Fruit fly (Drosophila melanogaster) whole organism, embryonic: ENCODE results near the gene alphaTub67C.

Experiments used
- BtbVII ChIP-seq: fragments of 200-800 bp; sonication (Bioruptor generic); optimal IDR thresholded peaks from 3 replicates; lab custom pipeline; 2017; ENCODE audit warnings: missing biosample characterization, mild to moderate bottlenecking, missing genetic modification characterization
- CG10321 ChIP-seq: fragments of 200-800 bp; sonication (Bioruptor generic); IDR thresholded peaks from 2 replicates; pipeline ENCODE4 v1.3.6; 2022; ENCODE audit warnings: missing biosample characterization, missing genetic modification characterization
- CG10654 ChIP-seq: fragments of 200-800 bp; sonication (Bioruptor generic); optimal IDR thresholded peaks from 2 replicates; lab custom pipeline; 2016; ENCODE audit warnings: missing biosample characterization, missing genetic modification characterization
- CG11247 ChIP-seq: fragments of 200-800 bp; sonication (Bioruptor generic); IDR thresholded peaks from 2 replicates; pipeline ENCODE4 v1.3.6; 2022; ENCODE audit warnings: missing biosample characterization, missing genetic modification characterization
- CG12236 ChIP-seq: fragments of 200-800 bp; sonication (Bioruptor generic); optimal IDR thresholded peaks from 2 replicates; lab custom pipeline; 2016; ENCODE audit warnings: missing biosample characterization, missing genetic modification characterization
- CG13624 ChIP-seq: fragments of 200-800 bp; sonication (Bioruptor generic); optimal IDR thresholded peaks from 2 replicates; lab custom pipeline; 2016; ENCODE audit warnings: missing biosample characterization, missing genetic modification characterization
- CG14667 ChIP-seq: fragments of 200-800 bp; sonication (Bioruptor generic); IDR thresholded peaks from 2 replicates; pipeline ENCODE4 v1.3.6; 2022; ENCODE audit warnings: missing biosample characterization, missing genetic modification characterization
- CG15479 ChIP-seq: fragments of 200-800 bp; sonication (Bioruptor generic); optimal IDR thresholded peaks from 3 replicates; lab custom pipeline; 2019; ENCODE audit warnings: missing biosample characterization, mild to moderate bottlenecking, missing genetic modification characterization, moderate library complexity
- CG17186 ChIP-seq: fragments of 200-800 bp; sonication (Bioruptor generic); optimal IDR thresholded peaks from 3 replicates; lab custom pipeline; 2017; ENCODE audit warnings: missing biosample characterization, missing genetic modification reagents, missing genetic modification characterization
- CG17802 ChIP-seq: fragments of 200-800 bp; sonication (Bioruptor generic); optimal IDR thresholded peaks from 2 replicates; lab custom pipeline; 2018; ENCODE audit warnings: missing biosample characterization, mild to moderate bottlenecking, missing genetic modification characterization, moderate library complexity
- CG3995 ChIP-seq: fragments of 200-800 bp; sonication (Bioruptor generic); optimal IDR thresholded peaks from 3 replicates; lab custom pipeline; 2016; ENCODE audit warnings: missing biosample characterization, missing genetic modification characterization
- CG4617 ChIP-seq: fragments of 200-800 bp; sonication (Bioruptor generic); optimal IDR thresholded peaks from 3 replicates; lab custom pipeline; 2016; ENCODE audit warnings: missing biosample characterization, missing genetic modification characterization, borderline replicate concordance
- CG4854 ChIP-seq: fragments of 200-800 bp; sonication (Bioruptor generic); optimal IDR thresholded peaks from 2 replicates; lab custom pipeline; 2016; ENCODE audit warnings: missing biosample characterization, missing genetic modification characterization, inconsistent platforms
- CG6654 ChIP-seq: fragments of 200-800 bp; sonication (Bioruptor generic); optimal IDR thresholded peaks from 2 replicates; lab custom pipeline; 2017; ENCODE audit warnings: missing biosample characterization, mild to moderate bottlenecking, missing genetic modification characterization
- CG6813 ChIP-seq: fragments of 200-800 bp; sonication (Bioruptor generic); optimal IDR thresholded peaks from 2 replicates; lab custom pipeline; 2017; ENCODE audit warnings: missing biosample characterization, missing genetic modification characterization, mild to moderate bottlenecking, moderate library complexity, missing genetic modification reagents
- CG7372 ChIP-seq: fragments of 200-800 bp; sonication (Bioruptor generic); IDR thresholded peaks from 2 replicates; pipeline ENCODE4 v1.3.6; 2022; ENCODE audit warnings: missing biosample characterization, missing genetic modification characterization
- CG8089 ChIP-seq: fragments of 200-800 bp; sonication (Bioruptor generic); optimal IDR thresholded peaks from 3 replicates; lab custom pipeline; 2016; ENCODE audit warnings: missing biosample characterization, missing genetic modification characterization
- CG8290 ChIP-seq, 3 experiments: fragments of 200-800 bp; sonication (Bioruptor generic); optimal IDR thresholded peaks; 2 replicates each; lab custom pipeline; 2016 to 2019; ENCODE audit warnings: missing biosample characterization in 3 of 3, missing genetic modification characterization in 3 of 3, mild to moderate bottlenecking in 2 of 3, moderate library complexity in 1 of 3
- CG8359 ChIP-seq: fragments of 200-800 bp; sonication (Bioruptor generic); optimal IDR thresholded peaks from 2 replicates; lab custom pipeline; 2017; ENCODE audit warnings: missing biosample characterization, mild to moderate bottlenecking, missing genetic modification characterization, borderline replicate concordance
- CkIIα-i1 ChIP-seq: fragments of 200-800 bp; sonication (Bioruptor generic); IDR thresholded peaks from 2 replicates; pipeline ENCODE4 v1.3.6; 2022; ENCODE audit warnings: missing biosample characterization, missing genetic modification characterization
- ERR ChIP-seq: fragments of 200-800 bp; sonication (Bioruptor generic); optimal IDR thresholded peaks from 2 replicates; lab custom pipeline; 2016; ENCODE audit warnings: missing biosample characterization, missing genetic modification characterization
- Eip74EF ChIP-seq, 2 experiments: fragments of 200-800 bp in 1 of 2; fragments of >200 bp in 1 of 2; sonication (Bioruptor generic) in 1 of 2; optimal IDR thresholded peaks; 2 replicates each; lab custom pipeline; 2017 to 2019; ENCODE audit warnings: missing biosample characterization in 2 of 2, missing genetic modification characterization in 2 of 2, mild to moderate bottlenecking in 1 of 2, moderate library complexity in 1 of 2
- Gug ChIP-seq: fragments of 200-800 bp; sonication (Bioruptor generic); IDR thresholded peaks from 4 replicates; pipeline ENCODE4 v1.3.6; 2022; ENCODE audit warnings: missing biosample characterization, missing genetic modification characterization
- HLH3B ChIP-seq: fragments of 200-800 bp; sonication (Bioruptor generic); IDR thresholded peaks from 2 replicates; pipeline ENCODE4 v1.3.6; 2022; ENCODE audit warnings: missing biosample characterization, missing genetic modification characterization
- Hr3 ChIP-seq: fragments of 200-800 bp; sonication (Bioruptor generic); optimal IDR thresholded peaks from 3 replicates; lab custom pipeline; 2016; ENCODE audit warnings: missing biosample characterization, missing genetic modification characterization
- Nf-YB ChIP-seq: fragments of 200-800 bp; sonication (Bioruptor generic); optimal IDR thresholded peaks from 3 replicates; lab custom pipeline; 2019; ENCODE audit warnings: missing biosample characterization, mild to moderate bottlenecking, missing genetic modification characterization, moderate library complexity
- Pdp1 ChIP-seq, 2 experiments: fragments of 200-800 bp; sonication (Bioruptor generic); optimal IDR thresholded peaks; 3 replicates each; lab custom pipeline; 2016; ENCODE audit warnings: missing biosample characterization in 2 of 2, missing genetic modification characterization in 2 of 2, mild to moderate bottlenecking in 1 of 2, moderate library complexity in 1 of 2
- Rx ChIP-seq: fragments of 200-800 bp; sonication (Bioruptor generic); IDR thresholded peaks from 2 replicates; pipeline ENCODE4 v1.3.6; 2022; ENCODE audit warnings: missing biosample characterization, missing genetic modification characterization
- Ssrp ChIP-seq: fragments of 200-800 bp; sonication (Bioruptor generic); optimal IDR thresholded peaks from 2 replicates; lab custom pipeline; 2018; ENCODE audit warnings: missing biosample characterization, mild to moderate bottlenecking, missing genetic modification characterization, moderate library complexity
- ato ChIP-seq: fragments of 200-800 bp; sonication (Bioruptor generic); IDR thresholded peaks from 2 replicates; pipeline ENCODE4 v1.3.6; 2022; ENCODE audit warnings: missing biosample characterization, missing genetic modification characterization; ENCODE audit not compliant: partially characterized antibody
- chif ChIP-seq, 2 experiments: fragments of 200-800 bp; sonication (Bioruptor generic); optimal IDR thresholded peaks; 3 replicates each; lab custom pipeline; 2016; ENCODE audit warnings: missing biosample characterization in 2 of 2, missing genetic modification characterization in 2 of 2
- croc ChIP-seq: fragments of 200-800 bp; sonication (Bioruptor generic); conservative IDR thresholded peaks from 3 replicates; pipeline ENCODE4 v1.3.6; 2022; ENCODE audit warnings: missing biosample characterization, missing genetic modification characterization
- eve ChIP-seq, 2 experiments: fragments of >200 bp; optimal IDR thresholded peaks; 2 replicates each; lab custom pipeline; 2017; ENCODE audit warnings: missing biosample characterization in 2 of 2, missing genetic modification characterization in 2 of 2
- ewg ChIP-seq: fragments of 200-800 bp; sonication (Bioruptor generic); optimal IDR thresholded peaks from 3 replicates; lab custom pipeline; 2017; ENCODE audit warnings: mild to moderate bottlenecking, missing biosample characterization, missing genetic modification reagents, missing genetic modification characterization
- fd96Cb ChIP-seq: fragments of 200-800 bp; sonication (Bioruptor generic); optimal IDR thresholded peaks from 2 replicates; lab custom pipeline; 2018; ENCODE audit warnings: missing biosample characterization, mild to moderate bottlenecking, missing genetic modification characterization, moderate library complexity
- gem ChIP-seq: fragments of 200-800 bp; sonication (Bioruptor generic); optimal IDR thresholded peaks from 2 replicates; lab custom pipeline; 2019; ENCODE audit warnings: missing biosample characterization, mild to moderate bottlenecking, missing genetic modification characterization, moderate library complexity
- gsb ChIP-seq: fragments of 200-800 bp; sonication (Bioruptor generic); IDR thresholded peaks from 2 replicates; pipeline ENCODE4 v1.3.6; 2022; ENCODE audit warnings: missing biosample characterization, missing genetic modification characterization
- kah ChIP-seq: fragments of 200-800 bp; sonication (Bioruptor generic); optimal IDR thresholded peaks from 2 replicates; lab custom pipeline; 2018; ENCODE audit warnings: missing biosample characterization, mild to moderate bottlenecking, missing genetic modification characterization
- lola ChIP-seq, 3 experiments: fragments of >200 bp in 2 of 3; fragments of 200-800 bp in 1 of 3; sonication (Bioruptor generic) in 1 of 3; optimal IDR thresholded peaks; 2 replicates each; lab custom pipeline; 2017 to 2019; ENCODE audit warnings: missing biosample characterization in 3 of 3, missing genetic modification characterization in 3 of 3, mild to moderate bottlenecking in 1 of 3, moderate library complexity in 1 of 3
- nom ChIP-seq: fragments of 200-800 bp; sonication (Bioruptor generic); optimal IDR thresholded peaks from 2 replicates; lab custom pipeline; 2017; ENCODE audit warnings: missing biosample characterization, missing genetic modification characterization, mild to moderate bottlenecking, moderate library complexity, missing genetic modification reagents
- stwl ChIP-seq: fragments of 200-800 bp; sonication (Bioruptor generic); optimal IDR thresholded peaks from 3 replicates; lab custom pipeline; 2018; ENCODE audit warnings: missing biosample characterization, mild to moderate bottlenecking, missing genetic modification characterization, moderate library complexity
- tin ChIP-seq: fragments of 200-800 bp; sonication (Bioruptor generic); optimal IDR thresholded peaks from 3 replicates; lab custom pipeline; 2016; ENCODE audit warnings: missing biosample characterization, missing genetic modification characterization
- twi ChIP-seq: fragments of 200-800 bp; optimal IDR thresholded peaks from 2 replicates; lab custom pipeline; 2019; ENCODE audit warnings: missing biosample characterization, mild to moderate bottlenecking, missing genetic modification characterization, moderate library complexity
- wdn ChIP-seq: fragments of 200-800 bp; sonication (Bioruptor generic); IDR thresholded peaks from 2 replicates; pipeline ENCODE4 v1.3.6; 2022; ENCODE audit warnings: missing biosample characterization, missing genetic modification characterization
- zen2 ChIP-seq: fragments of 200-800 bp; sonication (Bioruptor generic); IDR thresholded peaks from 3 replicates; pipeline ENCODE4 v1.3.6; 2022; ENCODE audit warnings: missing biosample characterization, missing genetic modification characterization; ENCODE audit not compliant: partially characterized antibody

Gene alphaTub67C

dm6 chr3L:9696650-9697526 is 15.8 kb downstream of the alphaTub67C start, which contains the start of gene Prps (continued):
- TF ChIP-seq CG17186 (GFP tag; lab: Kevin White, UChicago) (no peak), CG14667 (GFP tag; lab: Robert Waterston, UW) (peak; percentile 58), CG6813 (GFP tag; lab: Kevin White, UChicago) (peak; percentile 69), HLH3B (peak; percentile 87), CG10321 (GFP tag; lab: Robert Waterston, UW) (no peak), twi (tag; lab: Kevin White, UChicago) (peak; percentile 19), CG15479 (GFP tag; lab: Kevin White, UChicago) (no peak), ato (GFP tag; lab: Robert Waterston, UW) (no peak), lola (GFP tag; optimal IDR thresholded peaks at IDR 0.05; lab: Kevin White, UChicago) (peak in 1 of 3 experiments; percentile 27), CG3995 (GFP tag; lab: Kevin White, UChicago) (no peak), CG8290 (GFP tag; optimal IDR thresholded peaks at IDR 0.05; lab: Kevin White, UChicago) (peak; percentile 37), CG8290 (tag; optimal IDR thresholded peaks at IDR 0.05; lab: Kevin White, UChicago) (peak; percentile 36 to 94), kah (GFP tag; lab: Kevin White, UChicago) (peak; percentile 50), stwl (tag; lab: Kevin White, UChicago) (no peak), ewg (peak; percentile 52), CG17802 (peak; percentile 36), CG12236 (GFP tag; lab: Kevin White, UChicago) (peak; percentile 68), CG11247 (peak; percentile 61), CkIIα-i1 (GFP tag; lab: Robert Waterston, UW) (no peak), nom (GFP tag; lab: Kevin White, UChicago) (peak; percentile 90), CG10654 (GFP tag; lab: Kevin White, UChicago) (peak; percentile 75)

dm6 chr3L:9697527-9697883 is 16.4 kb downstream of the alphaTub67C start:
- TF ChIP-seq Pdp1 (GFP tag; optimal IDR thresholded peaks at IDR 0.05; lab: Kevin White, UChicago) (peak in 1 of 2 experiments; percentile 94), Nf-YB (GFP tag; lab: Kevin White, UChicago) (peak; percentile 56), Eip74EF (GFP tag; optimal IDR thresholded peaks at IDR 0.05; lab: Kevin White, UChicago) (no peak), kah (GFP tag; lab: Kevin White, UChicago) (no peak), CG4617 (GFP tag; lab: Kevin White, UChicago) (no peak), tin (GFP tag; lab: Kevin White, UChicago) (no peak), CG7372 (0 out of 2 replicates have a peak, but pooled peaks have one; percentile 33), BtbVII (GFP tag; lab: Kevin White, UChicago) (no peak), eve (GFP tag; optimal IDR thresholded peaks at IDR 0.05; lab: Kevin White, UChicago) (no peak)

dm6 chr3L:9698193-9698642 is 17.1 kb downstream of the alphaTub67C start, which contains the start of gene Ubc4:
Ubc4 (plus strand) TSS chr3L:9698336.
- no peak for TF ChIP-seq Hr3 (GFP tag; lab: Kevin White, UChicago)
- no peak for TF ChIP-seq CG4854
- no peak for TF ChIP-seq wdn
- TF ChIP-seq ERR (GFP tag; lab: Kevin White, UChicago), result peak; percentile 8
- peak; percentile 8 for TF ChIP-seq CG13624 (GFP tag; lab: Kevin White, UChicago)
- no peak for TF ChIP-seq Rx (GFP tag; lab: Robert Waterston, UW)
- TF ChIP-seq CG8359 (GFP tag; lab: Kevin White, UChicago), result no peak
- TF ChIP-seq fd96Cb, result no peak
- no peak for TF ChIP-seq croc (GFP tag; lab: Robert Waterston, UW)
- no peak for TF ChIP-seq gsb (GFP tag; lab: Robert Waterston, UW)
- peak; percentile 77 for TF ChIP-seq zen2
- TF ChIP-seq chif (GFP tag; optimal IDR thresholded peaks at IDR 0.05; lab: Kevin White, UChicago), result no peak
- TF ChIP-seq Ssrp, result no peak
- no peak for TF ChIP-seq Gug (GFP tag; lab: Robert Waterston, UW)
- no peak for TF ChIP-seq CG6654 (GFP tag; lab: Kevin White, UChicago)
- TF ChIP-seq gem (tag; lab: Kevin White, UChicago), result no peak
- TF ChIP-seq CG8089 (GFP tag; lab: Kevin White, UChicago), result no peak
